Worm (Caenorhabditis elegans): ENCODE data around the gene C01G10.9.

DNA sequence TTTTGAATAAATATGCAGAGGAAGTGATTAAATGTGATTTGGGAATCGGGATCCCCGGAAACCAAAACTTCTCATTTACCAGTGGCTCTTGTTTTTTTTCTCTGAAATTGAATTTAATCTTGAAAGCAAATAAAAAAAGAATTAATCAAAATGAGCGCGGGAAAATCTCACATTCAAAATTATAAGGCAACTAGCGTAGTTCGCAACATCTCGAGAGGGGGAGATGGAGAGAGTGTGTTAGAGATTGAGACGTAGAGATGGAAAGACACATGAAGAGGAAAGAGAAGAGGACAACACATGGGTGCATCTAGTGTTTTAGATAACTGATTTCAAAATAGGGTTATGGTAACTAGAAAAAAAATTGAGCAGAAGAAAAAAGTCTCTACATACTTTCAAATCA is 34.2 kb upstream of the C01G10.9 start, which contains the start of gene sdc-3:
- no peak for TF ChIP-seq hlh-30 (tag; optimal IDR thresholded peaks at IDR 0.05; ENCODE audit: insufficient read depth)
- TF ChIP-seq ama-1 (optimal IDR thresholded peaks at IDR 0.05), result no peak
- no peak for TF ChIP-seq nhr-11 (tag; optimal IDR thresholded peaks at IDR 0.05)
- no peak for TF ChIP-seq unc-86 (tag; optimal IDR thresholded peaks at IDR 0.05)
- no peak for TF ChIP-seq ceh-18 (tag; optimal IDR thresholded peaks at IDR 0.05)
- no peak for TF ChIP-seq K09A11.1 (tag; optimal IDR thresholded peaks at IDR 0.05; ENCODE audit: insufficient read depth)
- TF ChIP-seq ceh-9 (tag; optimal IDR thresholded peaks at IDR 0.05), result no peak
- no peak for TF ChIP-seq pax-1 (tag; optimal IDR thresholded peaks at IDR 0.05)
- TF ChIP-seq elt-2 (tag; optimal IDR thresholded peaks at IDR 0.05), result no peak
- TF ChIP-seq ceh-48 (tag; optimal IDR thresholded peaks at IDR 0.05), result no peak
- no peak for TF ChIP-seq ceh-34 (tag; optimal IDR thresholded peaks at IDR 0.05)

Measured in whole organism, late embryonic.